Fruit fly (Drosophila melanogaster) whole organism, larva: ENCODE data around the gene Sems.

Experiments used
- noc ChIP-seq: fragments of 200-800 bp; sonication (Bioruptor generic); optimal IDR thresholded peaks from 3 replicates; lab custom pipeline; 2019; ENCODE audit warnings: missing biosample characterization, mild to moderate bottlenecking, missing genetic modification characterization, moderate library complexity

Gene Sems

dm6 chr3L:20933706-20934105 lies 22.8 kb downstream of the Sems start:
- no peak for TF ChIP-seq noc (tag; lab: Kevin White, UChicago)

- no peak for TF ChIP-seq noc (tag; lab: Kevin White, UChicago)
Observed at dm6 chr3L:20932556-20932955, 24.0 kb downstream of the Sems start.

- TF ChIP-seq noc (tag; lab: Kevin White, UChicago), result no peak
Observed at dm6 chr3L:20931510-20931909, 25.0 kb downstream of the Sems start.

dm6 chr3L:20930059-20930785 lies 26.3 kb downstream of the Sems start:
- TF ChIP-seq noc (tag; lab: Kevin White, UChicago), result no peak

dm6 chr3L:20929418-20929817 lies 27.1 kb downstream of the Sems start:
- TF ChIP-seq noc (tag; lab: Kevin White, UChicago), result no peak

- no peak for TF ChIP-seq noc (tag; lab: Kevin White, UChicago)
Observed at dm6 chr3L:20927526-20927925, 29.0 kb downstream of the Sems start, which contains the start of gene CG10589. CG10589 (plus strand) TSS chr3L:20927826.

dm6 chr3L:20923030-20923591 lies 33.4 kb downstream of the Sems start:
- TF ChIP-seq noc (tag; lab: Kevin White, UChicago), result no peak

dm6 chr3L:20922279-20922830 lies 34.2 kb downstream of the Sems start:
- TF ChIP-seq noc (tag; lab: Kevin White, UChicago), result no peak

- TF ChIP-seq noc (tag; lab: Kevin White, UChicago), result no peak
Observed at dm6 chr3L:20921859-20922258, 34.7 kb downstream of the Sems start.

dm6 chr3L:20920495-20920894 lies 36.1 kb downstream of the Sems start:
- no peak for TF ChIP-seq noc (tag; lab: Kevin White, UChicago)

dm6 chr3L:20918945-20919344 lies 37.6 kb downstream of the Sems start:
- TF ChIP-seq noc (tag; lab: Kevin White, UChicago), result no peak

dm6 chr3L:20917025-20917691 lies 39.4 kb downstream of the Sems start:
- TF ChIP-seq noc (tag; lab: Kevin White, UChicago), result no peak

dm6 chr3L:20915111-20915510 lies 41.4 kb downstream of the Sems start:
- TF ChIP-seq noc (tag; lab: Kevin White, UChicago), result no peak

dm6 chr3L:20914375-20914774 lies 42.2 kb downstream of the Sems start:
- no peak for TF ChIP-seq noc (tag; lab: Kevin White, UChicago)

dm6 chr3L:20906959-20907358 lies 49.6 kb downstream of the Sems start:
- TF ChIP-seq noc (tag; lab: Kevin White, UChicago), result no peak
